Fruit fly (Drosophila melanogaster): ENCODE measurements around the gene CG42578.

DNA sequence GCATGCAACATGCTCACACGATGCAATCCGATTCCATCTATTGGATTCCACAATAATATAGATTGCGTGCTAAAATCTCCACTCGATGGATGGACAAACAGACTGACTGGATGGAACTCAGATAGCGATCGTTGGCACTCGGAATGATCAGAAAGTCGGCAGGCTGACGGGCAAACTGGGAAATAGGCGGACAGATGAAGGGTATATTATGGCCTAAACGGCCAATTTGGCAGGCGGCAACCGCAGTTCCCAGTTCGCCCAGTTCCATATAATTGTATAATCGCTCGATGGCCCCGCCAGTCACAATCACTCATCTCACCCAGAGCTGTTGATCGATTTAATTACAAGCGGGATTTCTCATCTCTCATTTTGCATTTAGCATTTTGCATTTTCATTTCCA, 26.9 kb upstream of the CG42578 start, which contains the start of gene Obp19d:
- no peak for TF ChIP-seq Myc (optimal IDR thresholded peaks at IDR 0.05)
- no peak for TF ChIP-seq Sin3A (optimal IDR thresholded peaks at IDR 0.05)
- no peak for TF ChIP-seq insv (optimal IDR thresholded peaks at IDR 0.05)
- no peak for TF ChIP-seq h (optimal IDR thresholded peaks at IDR 0.05)
- no peak for TF ChIP-seq ttk (optimal IDR thresholded peaks at IDR 0.05)
- TF ChIP-seq psq (optimal IDR thresholded peaks at IDR 0.05), result no peak

All from Kc167 (cell line).